Worm (Caenorhabditis elegans) whole organism, young adult: ENCODE measurements around the gene srh-22.

Experiments
- F57C9.4 ChIP-seq: sonication (generic microtip); optimal IDR thresholded peaks from 2 replicates; lab custom pipeline; 2017; ENCODE audit warnings: mild to moderate bottlenecking, missing genetic modification characterization, missing compliant biosample characterization
- K12H6.12 ChIP-seq: fragments of 200-800 bp; sonication (Bioruptor generic); optimal IDR thresholded peaks from 2 replicates; lab custom pipeline; 2018; ENCODE audit warnings: mild to moderate bottlenecking, missing genetic modification characterization, missing compliant biosample characterization
- hlh-26 ChIP-seq: fragments of 200-800 bp; sonication (Bioruptor generic); conservative IDR thresholded peaks from 2 replicates; pipeline ENCODE4 v1.3.6; 2022; ENCODE audit warnings: missing genetic modification reagents, missing genetic modification characterization, missing compliant biosample characterization
- pha-4 ChIP-seq: fragments of 150-350 bp; sonication (generic microtip); optimal IDR thresholded peaks from 2 replicates; lab custom pipeline; 2014; ENCODE audit warnings: missing biosample characterization, missing genetic modification reagents, missing genetic modification characterization
- zfh-2 ChIP-seq: fragments of 200-800 bp; sonication (Bioruptor generic); conservative IDR thresholded peaks from 2 replicates; pipeline ENCODE4 v1.3.6; 2022; ENCODE audit warnings: missing genetic modification reagents, missing genetic modification characterization, missing compliant biosample characterization

- no peak for TF ChIP-seq zfh-2 (GFP tag; lab: Robert Waterston, UW)
- TF ChIP-seq pha-4 (tag; lab: Kevin White, UChicago), result no peak
- no peak for TF ChIP-seq K12H6.12 (tag; lab: Kevin White, UChicago)
- no peak for TF ChIP-seq F57C9.4
- TF ChIP-seq hlh-26 (GFP tag; lab: Robert Waterston, UW), result no peak
These were observed 2.5 kb downstream of the srh-22 start, which contains the start of gene srh-20 for ce11 chrV:4924618-4925017.
